Fruit fly (Drosophila melanogaster): ENCODE measurements around the gene CG1074.

Gene CG1074

DNA sequence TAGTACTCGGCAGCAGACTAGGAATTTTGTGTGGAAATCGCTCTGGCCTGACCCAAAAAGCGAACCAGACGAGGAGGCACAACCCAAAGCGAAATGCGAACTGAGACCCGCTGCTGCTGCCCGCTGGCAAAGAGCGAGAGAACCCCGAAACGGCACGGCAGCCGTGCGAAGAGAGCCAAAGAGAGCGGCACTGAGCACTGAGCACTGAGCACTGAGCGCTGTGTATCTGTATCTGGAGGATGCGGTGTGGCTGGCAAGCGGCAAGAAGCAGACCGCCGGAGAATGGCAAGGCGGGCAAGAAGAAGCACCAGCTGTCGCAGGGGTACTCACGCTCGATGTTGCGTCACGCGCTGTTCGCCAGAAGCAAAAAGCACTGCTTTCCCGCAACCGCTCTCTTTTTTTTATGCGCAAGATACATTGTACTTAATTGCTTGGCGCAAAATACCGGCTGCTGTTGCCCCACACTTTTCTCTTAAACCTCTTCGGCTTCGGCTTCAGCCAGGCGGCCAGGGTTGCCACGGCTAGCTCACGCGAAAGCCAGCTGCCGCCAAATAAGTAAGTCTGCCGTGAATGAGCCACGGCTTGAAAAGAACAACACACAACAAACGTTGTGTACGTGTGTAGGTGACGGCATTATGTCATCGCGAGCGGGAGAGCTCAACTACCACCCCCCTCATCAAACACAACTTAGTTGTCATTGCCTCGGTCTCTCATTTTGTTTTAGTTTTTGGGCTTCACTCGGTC is 19.6 kb downstream of the CG1074 start (continued):
- no peak for TF ChIP-seq cyc (GFP tag; optimal IDR thresholded peaks at IDR 0.05)
- TF ChIP-seq CG1621 (tag; optimal IDR thresholded peaks at IDR 0.05): peak; percentile 67
- peak; percentile 73 for TF ChIP-seq svp (GFP tag)
- peak; percentile 27 for TF ChIP-seq net (GFP tag; optimal IDR thresholded peaks at IDR 0.05)
- TF ChIP-seq esn (GFP tag; optimal IDR thresholded peaks at IDR 0.05): peak; percentile 15
- TF ChIP-seq CG4318 (GFP tag; optimal IDR thresholded peaks at IDR 0.05): no peak
- peak; percentile 60; the same call in 1 of the 3 replicates for TF ChIP-seq CG8119 (GFP tag; IDR thresholded peaks at IDR 0.05)
- peak; percentile 48; the same call in 1 of the 2 replicates for TF ChIP-seq CG15336 (GFP tag; IDR thresholded peaks at IDR 0.05)
- TF ChIP-seq vri (GFP tag; optimal IDR thresholded peaks at IDR 0.05): peak; percentile 99

dm6 chr3R:4457625-4458024 is 23.9 kb downstream of the CG1074 start:
- TF ChIP-seq fd85E (GFP tag; optimal IDR thresholded peaks at IDR 0.05) (no peak), CG8119 (GFP tag; IDR thresholded peaks at IDR 0.05) (no peak), CG9139 (GFP tag; optimal IDR thresholded peaks at IDR 0.05) (no peak), fkh (GFP tag; optimal IDR thresholded peaks at IDR 0.05) (peak; percentile 63), CG3919 (GFP tag; optimal IDR thresholded peaks at IDR 0.05) (no peak), salr (GFP tag; optimal IDR thresholded peaks at IDR 0.05) (no peak), CG6276 (GFP tag; optimal IDR thresholded peaks at IDR 0.05) (no peak)

DNA sequence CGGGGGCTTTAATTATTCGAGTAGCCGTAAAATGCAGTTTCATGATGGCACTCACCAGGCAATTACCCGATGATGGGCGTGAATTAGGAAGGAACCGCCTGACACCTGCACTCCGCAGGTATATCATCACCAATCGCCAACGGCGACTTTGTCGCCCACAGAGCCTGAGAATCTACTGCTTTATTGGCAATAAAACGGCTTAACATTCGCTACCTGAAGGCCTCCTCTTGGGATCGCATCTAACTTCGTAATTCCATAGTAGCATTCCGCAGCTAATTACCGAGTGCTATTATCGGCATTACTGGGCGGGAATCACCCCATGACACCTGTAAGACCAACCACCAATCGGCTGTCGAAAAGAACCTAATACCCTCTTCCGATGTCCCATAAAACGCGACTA is 24.5 kb downstream of the CG1074 start:
- TF ChIP-seq Hr39 (GFP tag; optimal IDR thresholded peaks at IDR 0.05): no peak
- TF ChIP-seq pdm3 (GFP tag; optimal IDR thresholded peaks at IDR 0.05): no peak
- no peak for TF ChIP-seq OdsH (GFP tag; optimal IDR thresholded peaks at IDR 0.05)
- TF ChIP-seq CG34406 (GFP tag; optimal IDR thresholded peaks at IDR 0.05): no peak
- no peak for TF ChIP-seq CG4318 (GFP tag; optimal IDR thresholded peaks at IDR 0.05)
- TF ChIP-seq CG15336 (GFP tag; IDR thresholded peaks at IDR 0.05): no peak

- no peak for TF ChIP-seq CG11294 (GFP tag; IDR thresholded peaks at IDR 0.05)
- no peak for TF ChIP-seq Sox102F (GFP tag; optimal IDR thresholded peaks at IDR 0.05)
- no peak for TF ChIP-seq CG15336 (GFP tag; IDR thresholded peaks at IDR 0.05)
- TF ChIP-seq CG3919 (GFP tag; optimal IDR thresholded peaks at IDR 0.05): no peak
- peak; percentile 26 for TF ChIP-seq CG1621 (tag; optimal IDR thresholded peaks at IDR 0.05)
- no peak for TF ChIP-seq CG8119 (GFP tag; IDR thresholded peaks at IDR 0.05)
- no peak for TF ChIP-seq CG4318 (GFP tag; optimal IDR thresholded peaks at IDR 0.05)
- TF ChIP-seq fd59A (GFP tag; optimal IDR thresholded peaks at IDR 0.05): no peak
- no peak for TF ChIP-seq acj6 (GFP tag; optimal IDR thresholded peaks at IDR 0.05)
- TF ChIP-seq CG9139 (GFP tag; optimal IDR thresholded peaks at IDR 0.05): no peak
- peak; percentile 34 for TF ChIP-seq Eip78C (GFP tag)
- TF ChIP-seq svp (GFP tag): no peak
These were observed 29.0 kb downstream of the CG1074 start, which contains the start of gene CG31522 for dm6 chr3R:4462783-4463182. Gene CG31522 (minus strand): TSS chr3R:4462883.

DNA sequence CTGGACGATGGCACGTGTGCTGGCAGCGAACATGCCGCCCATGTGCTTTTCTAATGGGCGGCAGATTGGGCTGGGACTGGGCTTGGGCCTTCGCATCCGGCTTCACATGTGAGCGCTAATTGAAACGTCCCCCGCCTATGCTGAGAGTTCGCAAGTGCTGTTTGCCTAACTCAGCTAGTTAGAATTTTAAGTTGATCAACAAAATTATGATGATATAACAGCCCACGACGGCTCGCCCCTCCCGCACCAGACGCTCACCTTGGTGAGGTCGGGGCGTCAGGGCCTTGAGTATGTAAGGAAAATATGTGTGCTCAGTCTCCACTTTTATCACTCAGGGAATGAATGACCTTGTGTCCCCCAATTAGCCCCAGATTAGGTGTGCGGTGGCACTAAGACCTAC is 33.1 kb downstream of the CG1074 start:
- TF ChIP-seq topi (GFP tag; optimal IDR thresholded peaks at IDR 0.05): no peak
- peak; percentile 62 for TF ChIP-seq fkh (GFP tag; optimal IDR thresholded peaks at IDR 0.05)

DNA sequence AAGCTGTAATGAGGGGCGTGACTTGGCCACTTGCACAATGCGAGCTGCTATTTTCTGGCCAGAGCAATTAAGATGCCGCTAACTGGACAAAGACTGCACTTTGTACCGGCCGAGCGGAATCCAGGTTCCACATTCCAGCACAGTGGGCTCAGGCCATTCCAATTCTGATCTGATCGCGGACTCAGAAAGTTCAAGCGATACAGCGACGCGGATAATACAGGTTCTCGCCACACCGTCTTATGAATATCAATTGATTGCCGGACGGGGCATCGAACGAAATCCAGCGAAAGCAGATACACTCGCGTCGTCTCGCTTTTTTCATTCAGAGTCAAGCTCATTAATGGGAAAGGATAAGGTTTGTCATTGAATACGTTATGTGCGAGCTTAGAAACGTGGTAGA is 35.2 kb downstream of the CG1074 start:
- TF ChIP-seq CG6792 (GFP tag; optimal IDR thresholded peaks at IDR 0.05): no peak
- TF ChIP-seq fd59A (GFP tag; optimal IDR thresholded peaks at IDR 0.05): no peak
- no peak for TF ChIP-seq CG11294 (GFP tag; IDR thresholded peaks at IDR 0.05)
- no peak for TF ChIP-seq Lpt (GFP tag; optimal IDR thresholded peaks at IDR 0.05)
- TF ChIP-seq CG7368 (GFP tag; optimal IDR thresholded peaks at IDR 0.05): no peak
- TF ChIP-seq Hr4 (GFP tag; optimal IDR thresholded peaks at IDR 0.05): no peak
- no peak for TF ChIP-seq CG34406 (GFP tag; optimal IDR thresholded peaks at IDR 0.05)
- no peak for TF ChIP-seq CG31627 (GFP tag; optimal IDR thresholded peaks at IDR 0.05)
- no peak for TF ChIP-seq CG32006 (GFP tag; optimal IDR thresholded peaks at IDR 0.05)
- 0 out of 3 replicates have a peak, but pooled peaks have one; percentile 26 for TF ChIP-seq eg (GFP tag; IDR thresholded peaks at IDR 0.05)
- TF ChIP-seq vri (GFP tag; optimal IDR thresholded peaks at IDR 0.05): no peak
- TF ChIP-seq CG6808 (GFP tag; optimal IDR thresholded peaks at IDR 0.05): peak; percentile 56
- peak; percentile 86 for TF ChIP-seq svp (GFP tag)
- no peak for TF ChIP-seq Eip75B (GFP tag; optimal IDR thresholded peaks at IDR 0.05)
- TF ChIP-seq acj6 (GFP tag; optimal IDR thresholded peaks at IDR 0.05): no peak
- no peak for TF ChIP-seq Sox15 (GFP tag; optimal IDR thresholded peaks at IDR 0.05)
- TF ChIP-seq CG3919 (GFP tag; optimal IDR thresholded peaks at IDR 0.05): no peak
- TF ChIP-seq esn (GFP tag; optimal IDR thresholded peaks at IDR 0.05): no peak
- no peak for TF ChIP-seq CG8319 (GFP tag; optimal IDR thresholded peaks at IDR 0.05)
- no peak for TF ChIP-seq net (GFP tag; optimal IDR thresholded peaks at IDR 0.05)
- TF ChIP-seq dac (GFP tag; optimal IDR thresholded peaks at IDR 0.05): no peak
- no peak for TF ChIP-seq fkh (GFP tag; optimal IDR thresholded peaks at IDR 0.05)
- TF ChIP-seq pdm3 (GFP tag; optimal IDR thresholded peaks at IDR 0.05): no peak
- TF ChIP-seq CG9139 (GFP tag; optimal IDR thresholded peaks at IDR 0.05): peak; percentile 44
- TF ChIP-seq spab (GFP tag; optimal IDR thresholded peaks at IDR 0.05): peak; percentile 36
- no peak for TF ChIP-seq CG8119 (GFP tag; IDR thresholded peaks at IDR 0.05)

Measured in whole organism, prepupa.